Fruit fly (Drosophila melanogaster) whole organism, embryonic: ENCODE data around the gene CG31948.
A peak's percentile ranks its signal among the peaks of the same experiment; 100 is the strongest.

ENCODE experiments used
- Blimp-1 ChIP-seq: fragments of 200-800 bp; sonication (Bioruptor generic); optimal IDR thresholded peaks from 3 replicates; lab custom pipeline; 2018; ENCODE audit warnings: missing biosample characterization, missing genetic modification characterization, mild to moderate bottlenecking, moderate library complexity, missing genetic modification reagents
- CG10209 ChIP-seq: fragments of 200-800 bp; sonication (Bioruptor generic); optimal IDR thresholded peaks from 3 replicates; lab custom pipeline; 2017; ENCODE audit warnings: missing biosample characterization, mild to moderate bottlenecking, missing genetic modification characterization, missing genetic modification reagents
- CG10267 ChIP-seq: fragments of 200-800 bp; sonication (Bioruptor generic); optimal IDR thresholded peaks from 2 replicates; lab custom pipeline; 2018; ENCODE audit warnings: missing biosample characterization, mild to moderate bottlenecking, missing genetic modification characterization, moderate library complexity
- CG11247 ChIP-seq: fragments of 200-800 bp; sonication (Bioruptor generic); IDR thresholded peaks from 2 replicates; pipeline ENCODE4 v1.3.6; 2022; ENCODE audit warnings: missing biosample characterization, missing genetic modification characterization
- CG11398 ChIP-seq: fragments of 200-800 bp; sonication (Bioruptor generic); optimal IDR thresholded peaks from 2 replicates; lab custom pipeline; 2016; ENCODE audit warnings: missing biosample characterization, missing genetic modification characterization
- CG11695 ChIP-seq: fragments of 200-800 bp; sonication (Bioruptor generic); IDR thresholded peaks from 3 replicates; pipeline ENCODE4 v1.3.6; 2022; ENCODE audit warnings: missing biosample characterization, missing genetic modification characterization
- CG12942 ChIP-seq: fragments of 200-800 bp; sonication (Bioruptor generic); optimal IDR thresholded peaks from 3 replicates; lab custom pipeline; 2016; ENCODE audit warnings: missing biosample characterization, missing genetic modification characterization
- CG15269 ChIP-seq: fragments of 200-800 bp; sonication (Bioruptor generic); optimal IDR thresholded peaks from 2 replicates; lab custom pipeline; 2018; ENCODE audit warnings: missing biosample characterization, mild to moderate bottlenecking, missing genetic modification characterization, moderate library complexity
- CG15601 ChIP-seq: fragments of 200-800 bp; sonication (Bioruptor generic); optimal IDR thresholded peaks from 3 replicates; lab custom pipeline; 2019; ENCODE audit warnings: missing biosample characterization, mild to moderate bottlenecking, missing genetic modification characterization, moderate library complexity
- CG17186 ChIP-seq: fragments of 200-800 bp; sonication (Bioruptor generic); optimal IDR thresholded peaks from 3 replicates; lab custom pipeline; 2017; ENCODE audit warnings: missing biosample characterization, missing genetic modification reagents, missing genetic modification characterization
- CG17829 ChIP-seq: fragments of 200-800 bp; optimal IDR thresholded peaks from 2 replicates; lab custom pipeline; 2019; ENCODE audit warnings: missing biosample characterization, mild to moderate bottlenecking, missing genetic modification characterization, moderate library complexity
- CG18599 ChIP-seq: fragments of 200-800 bp; sonication (Bioruptor generic); optimal IDR thresholded peaks from 3 replicates; lab custom pipeline; 2017; ENCODE audit warnings: missing biosample characterization, missing genetic modification characterization, mild to moderate bottlenecking, moderate library complexity, missing genetic modification reagents
- CG18764 ChIP-seq: fragments of 200-800 bp; sonication (Bioruptor generic); optimal IDR thresholded peaks from 3 replicates; lab custom pipeline; 2016; ENCODE audit warnings: missing biosample characterization, missing genetic modification characterization
- CG2116 ChIP-seq: fragments of 200-800 bp; sonication (Bioruptor generic); optimal IDR thresholded peaks from 3 replicates; lab custom pipeline; 2018; ENCODE audit warnings: missing biosample characterization, mild to moderate bottlenecking, missing genetic modification characterization
- CG2120 ChIP-seq: fragments of 200-800 bp; sonication (Bioruptor generic); optimal IDR thresholded peaks from 3 replicates; lab custom pipeline; 2016; ENCODE audit warnings: missing biosample characterization, missing genetic modification characterization
- CG4328 ChIP-seq: fragments of 200-800 bp; sonication (Bioruptor generic); optimal IDR thresholded peaks from 3 replicates; lab custom pipeline; 2017; ENCODE audit warnings: missing biosample characterization, missing genetic modification reagents, missing genetic modification characterization
- CG4707 ChIP-seq: fragments of 200-800 bp; sonication (Bioruptor generic); optimal IDR thresholded peaks from 2 replicates; lab custom pipeline; 2018; ENCODE audit warnings: missing biosample characterization, mild to moderate bottlenecking, missing genetic modification characterization, moderate library complexity
- CG6765 ChIP-seq: fragments of 200-800 bp; sonication (Bioruptor generic); optimal IDR thresholded peaks from 3 replicates; lab custom pipeline; 2017; ENCODE audit warnings: missing biosample characterization, mild to moderate bottlenecking, missing genetic modification characterization
- CG7372 ChIP-seq: fragments of 200-800 bp; sonication (Bioruptor generic); IDR thresholded peaks from 2 replicates; pipeline ENCODE4 v1.3.6; 2022; ENCODE audit warnings: missing biosample characterization, missing genetic modification characterization
- CG7963 ChIP-seq: fragments of 200-800 bp; sonication (Bioruptor generic); IDR thresholded peaks from 3 replicates; pipeline ENCODE4 v1.3.6; 2022; ENCODE audit warnings: missing biosample characterization, missing genetic modification characterization; ENCODE audit not compliant: partially characterized antibody
- CG8089 ChIP-seq: fragments of 200-800 bp; sonication (Bioruptor generic); optimal IDR thresholded peaks from 3 replicates; lab custom pipeline; 2016; ENCODE audit warnings: missing biosample characterization, missing genetic modification characterization
- CG8281 ChIP-seq: fragments of 200-800 bp; sonication (Bioruptor generic); optimal IDR thresholded peaks from 2 replicates; lab custom pipeline; 2018; ENCODE audit warnings: missing biosample characterization, mild to moderate bottlenecking, missing genetic modification characterization, moderate library complexity
- CG8765 ChIP-seq: fragments of 200-800 bp; sonication (Bioruptor generic); IDR thresholded peaks from 2 replicates; pipeline ENCODE4 v1.3.6; 2022; ENCODE audit warnings: missing biosample characterization, missing genetic modification characterization
- CG9215 ChIP-seq: fragments of 200-800 bp; sonication (Bioruptor generic); IDR thresholded peaks from 2 replicates; pipeline ENCODE4 v1.3.6; 2022; ENCODE audit warnings: missing biosample characterization, missing genetic modification characterization
- CG9437 ChIP-seq: fragments of 200-800 bp; sonication (Bioruptor generic); optimal IDR thresholded peaks from 2 replicates; lab custom pipeline; 2018; ENCODE audit warnings: missing biosample characterization, mild to moderate bottlenecking, missing genetic modification characterization
- CG9932 ChIP-seq: fragments of 200-800 bp; sonication (Bioruptor generic); IDR thresholded peaks from 2 replicates; pipeline ENCODE4 v1.3.6; 2022; ENCODE audit warnings: missing biosample characterization, missing genetic modification characterization
- CTCF ChIP-seq: fragments of 200-800 bp; sonication (Bioruptor generic); optimal IDR thresholded peaks from 2 replicates; lab custom pipeline; 2017; ENCODE audit warnings: missing biosample characterization, mild to moderate bottlenecking, missing genetic modification characterization, moderate library complexity
- D ChIP-seq, 2 experiments: fragments of 200-800 bp in 1 of 2; fragments of >200 bp in 1 of 2; sonication (Bioruptor generic) in 1 of 2; optimal IDR thresholded peaks; 2 replicates in 1 of 2; 3 replicates in 1 of 2; lab custom pipeline; 2017; ENCODE audit warnings: mild to moderate bottlenecking in 1 of 2, missing biosample characterization in 1 of 2, missing genetic modification characterization in 1 of 2, missing genetic modification reagents in 1 of 2
- D19A ChIP-seq: fragments of 200-800 bp; optimal IDR thresholded peaks from 3 replicates; lab custom pipeline; 2019; ENCODE audit warnings: missing biosample characterization, mild to moderate bottlenecking, missing genetic modification characterization, moderate library complexity
- Doc3 ChIP-seq: fragments of 200-800 bp; sonication (Bioruptor generic); IDR thresholded peaks from 3 replicates; pipeline ENCODE4 v1.3.6; 2022; ENCODE audit warnings: missing biosample characterization, missing genetic modification characterization; ENCODE audit not compliant: partially characterized antibody
- E2f2 ChIP-seq: fragments of 200-800 bp; sonication (Bioruptor generic); IDR thresholded peaks from 2 replicates; pipeline ENCODE4 v1.3.6; 2022; ENCODE audit warnings: missing biosample characterization, missing genetic modification characterization
- H2.0 ChIP-seq: fragments of 200-800 bp; sonication (Bioruptor generic); IDR thresholded peaks from 2 replicates; pipeline ENCODE4 v1.3.6; 2022; ENCODE audit warnings: missing biosample characterization, missing genetic modification characterization
- HHEX ChIP-seq: fragments of 200-800 bp; sonication (Bioruptor generic); optimal IDR thresholded peaks from 3 replicates; lab custom pipeline; 2017; ENCODE audit warnings: missing biosample characterization, mild to moderate bottlenecking, missing genetic modification characterization, missing genetic modification reagents
- Myb ChIP-seq: fragments of 200-800 bp; sonication (Bioruptor generic); optimal IDR thresholded peaks from 2 replicates; lab custom pipeline; 2016; ENCODE audit warnings: missing biosample characterization, missing genetic modification characterization
- Oli ChIP-seq: fragments of 200-800 bp; sonication (Bioruptor generic); optimal IDR thresholded peaks from 2 replicates; lab custom pipeline; 2018; ENCODE audit warnings: missing biosample characterization, mild to moderate bottlenecking, missing genetic modification characterization, moderate library complexity
- Optix ChIP-seq: fragments of 200-800 bp; sonication (Bioruptor generic); IDR thresholded peaks from 3 replicates; pipeline ENCODE4 v1.3.6; 2022; ENCODE audit warnings: missing biosample characterization, missing genetic modification characterization
- az2 ChIP-seq: fragments of 200-800 bp; sonication (Bioruptor generic); optimal IDR thresholded peaks from 3 replicates; lab custom pipeline; 2016; ENCODE audit warnings: missing biosample characterization, missing genetic modification characterization
- ci ChIP-seq: fragments of 200-800 bp; sonication (Bioruptor generic); IDR thresholded peaks from 3 replicates; pipeline ENCODE4 v1.3.6; 2022; ENCODE audit warnings: missing biosample characterization, missing genetic modification characterization
- crol ChIP-seq: fragments of 200-800 bp; sonication (Bioruptor generic); IDR thresholded peaks from 2 replicates; pipeline ENCODE4 v1.3.6; 2022; ENCODE audit warnings: missing biosample characterization, missing genetic modification characterization
- cwo ChIP-seq: fragments of 200-800 bp; sonication (Bioruptor generic); optimal IDR thresholded peaks from 3 replicates; lab custom pipeline; 2017; ENCODE audit warnings: missing biosample characterization, missing genetic modification characterization, mild to moderate bottlenecking, moderate library complexity, missing genetic modification reagents
- disco-r ChIP-seq: fragments of 200-800 bp; sonication (Bioruptor generic); optimal IDR thresholded peaks from 2 replicates; lab custom pipeline; 2016; ENCODE audit warnings: missing biosample characterization, missing genetic modification characterization
- dysf ChIP-seq: fragments of 200-800 bp; sonication (Bioruptor generic); IDR thresholded peaks from 3 replicates; pipeline ENCODE4 v1.3.6; 2022; ENCODE audit warnings: missing biosample characterization, missing genetic modification characterization
- fd96Cb ChIP-seq: fragments of 200-800 bp; sonication (Bioruptor generic); optimal IDR thresholded peaks from 2 replicates; lab custom pipeline; 2018; ENCODE audit warnings: missing biosample characterization, mild to moderate bottlenecking, missing genetic modification characterization, moderate library complexity
- grn ChIP-seq: fragments of 200-800 bp; sonication (Bioruptor generic); optimal IDR thresholded peaks from 3 replicates; lab custom pipeline; 2017; ENCODE audit warnings: missing biosample characterization, missing genetic modification characterization
- jigr1 ChIP-seq: fragments of 200-800 bp; sonication (Bioruptor generic); IDR thresholded peaks from 3 replicates; pipeline ENCODE4 v1.3.6; 2022; ENCODE audit warnings: missing biosample characterization, missing genetic modification characterization
- jing ChIP-seq: fragments of 200-800 bp; sonication (Bioruptor generic); optimal IDR thresholded peaks from 2 replicates; lab custom pipeline; 2018; ENCODE audit warnings: missing biosample characterization, mild to moderate bottlenecking, missing genetic modification characterization
- lmd ChIP-seq: fragments of 200-800 bp; sonication (Bioruptor generic); IDR thresholded peaks from 2 replicates; pipeline ENCODE4 v1.3.6; 2022; ENCODE audit warnings: missing biosample characterization, missing genetic modification characterization
- trem ChIP-seq: fragments of 200-800 bp; optimal IDR thresholded peaks from 3 replicates; lab custom pipeline; 2019; ENCODE audit warnings: missing biosample characterization, mild to moderate bottlenecking, missing genetic modification characterization, moderate library complexity
- wek ChIP-seq: fragments of 200-800 bp; sonication (Bioruptor generic); optimal IDR thresholded peaks from 3 replicates; lab custom pipeline; 2018; ENCODE audit warnings: missing biosample characterization, mild to moderate bottlenecking, missing genetic modification characterization, moderate library complexity

Gene CG31948

dm6 chr2L:2375655-2376417 lies 40.7 kb downstream of the CG31948 start, which contains the start of gene Atxn7 (continued):
- TF ChIP-seq CG17186 (GFP tag; lab: Kevin White, UChicago), result peak; percentile 74
- TF ChIP-seq disco-r, result peak; percentile 33
- TF ChIP-seq dysf (GFP tag; lab: Robert Waterston, UW), result peak; percentile 46; the same call in 2 of the 3 replicates
- TF ChIP-seq E2f2 (GFP tag; lab: Robert Waterston, UW), result peak; percentile 46
- TF ChIP-seq H2.0, result peak; percentile 8; the same call in 1 of the 2 replicates
- TF ChIP-seq CG4707 (GFP tag; lab: Kevin White, UChicago), result peak; percentile 75
- TF ChIP-seq CG7372 (GFP tag; lab: Robert Waterston, UW), result no peak
- peak; percentile 24 for TF ChIP-seq az2 (GFP tag; lab: Kevin White, UChicago)
- no peak for TF ChIP-seq CG9215 (GFP tag; lab: Robert Waterston, UW)
- peak; percentile 93 for TF ChIP-seq CG2116 (GFP tag; lab: Kevin White, UChicago)
- no peak for TF ChIP-seq D (optimal IDR thresholded peaks at IDR 0.05; lab: Kevin White, UChicago)
- peak; percentile 22 for TF ChIP-seq D (GFP tag; optimal IDR thresholded peaks at IDR 0.05; lab: Kevin White, UChicago)
- TF ChIP-seq CG6765 (GFP tag; lab: Kevin White, UChicago), result peak; percentile 56
- TF ChIP-seq CG18599, result peak; percentile 51
- TF ChIP-seq CG11247 (GFP tag; lab: Robert Waterston, UW), result peak; percentile 54
- 0 out of 3 replicates have a peak, but pooled peaks have one; percentile 52 for TF ChIP-seq CG11695
- TF ChIP-seq grn (GFP tag; lab: Kevin White, UChicago), result peak; percentile 31
- peak; percentile 97 for TF ChIP-seq CG7963 (GFP tag; lab: Robert Waterston, UW)
- no peak for TF ChIP-seq fd96Cb
- peak; percentile 52 for TF ChIP-seq CG9932 (GFP tag; lab: Robert Waterston, UW)
- peak; percentile 41 for TF ChIP-seq Blimp-1
- peak; percentile 69 for TF ChIP-seq CG8089
- TF ChIP-seq CG8281 (tag; lab: Kevin White, UChicago), result no peak
- peak; percentile 16 for TF ChIP-seq CG2120 (GFP tag; lab: Kevin White, UChicago)
- no peak for TF ChIP-seq cwo
- TF ChIP-seq trem, result peak; percentile 77
- TF ChIP-seq CG8765 (GFP tag; lab: Robert Waterston, UW), result no peak
- peak; percentile 68 for TF ChIP-seq CG10209 (GFP tag; lab: Kevin White, UChicago)
- peak; percentile 67 for TF ChIP-seq CG10267 (tag; lab: Kevin White, UChicago)
- peak; percentile 65 for TF ChIP-seq CG15269 (tag; lab: Kevin White, UChicago)
- TF ChIP-seq lmd (GFP tag; lab: Robert Waterston, UW), result peak; percentile 19; the same call in 1 of the 2 replicates
- peak; percentile 46 for TF ChIP-seq D19A (tag; lab: Kevin White, UChicago)
- TF ChIP-seq Oli, result peak; percentile 53
- peak; percentile 3 for TF ChIP-seq CG11398 (GFP tag; lab: Kevin White, UChicago)
- no peak for TF ChIP-seq jing (GFP tag; lab: Kevin White, UChicago)
- TF ChIP-seq wek (GFP tag; lab: Kevin White, UChicago), result peak; percentile 85
- TF ChIP-seq CG12942, result peak; percentile 17
- no peak for TF ChIP-seq jigr1 (GFP tag; lab: Robert Waterston, UW)
- TF ChIP-seq ci (GFP tag; lab: Robert Waterston, UW), result peak; percentile 95
- TF ChIP-seq CG15601 (tag; lab: Kevin White, UChicago), result peak; percentile 76
- TF ChIP-seq CTCF (GFP tag; lab: Kevin White, UChicago), result peak; percentile 9
- TF ChIP-seq Optix (GFP tag; lab: Robert Waterston, UW), result peak; percentile 60; the same call in 2 of the 3 replicates
- TF ChIP-seq CG18764 (GFP tag; lab: Kevin White, UChicago), result no peak
- TF ChIP-seq Doc3 (GFP tag; lab: Robert Waterston, UW), result peak; percentile 88
- TF ChIP-seq CG4328, result peak; percentile 66
- TF ChIP-seq Myb (GFP tag; lab: Kevin White, UChicago), result peak; percentile 53
- peak; percentile 38 for TF ChIP-seq HHEX (GFP tag; lab: Kevin White, UChicago)
- TF ChIP-seq crol (GFP tag; lab: Robert Waterston, UW), result peak; percentile 100
- TF ChIP-seq CG17829 (tag; lab: Kevin White, UChicago), result peak; percentile 49
- peak; percentile 100 for TF ChIP-seq CG9437 (GFP tag; lab: Kevin White, UChicago)
